Fruit fly (Drosophila melanogaster): Measurements from ENCODE around the gene CG10650.

DNA sequence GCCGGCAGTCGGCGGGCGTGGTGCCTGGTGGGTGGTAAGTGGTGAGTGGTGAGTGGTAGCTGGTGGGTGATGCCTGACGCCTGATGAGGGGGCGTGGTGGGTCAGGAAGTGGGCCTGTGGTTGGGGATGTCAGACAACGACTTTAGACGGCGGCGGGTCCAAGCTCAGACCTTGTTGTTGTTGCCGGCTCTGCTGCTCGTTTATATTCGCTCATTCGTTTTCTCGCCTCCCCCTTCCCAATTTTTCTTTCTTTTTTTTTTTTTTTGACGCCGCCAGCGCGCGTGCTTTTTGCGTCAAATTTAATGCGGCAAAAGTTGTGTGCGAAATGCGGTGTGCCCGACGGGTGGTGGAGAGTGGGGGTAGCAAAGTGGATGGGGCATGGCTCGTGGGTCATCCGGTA is 23.9 kb upstream of the CG10650 start:
- TF ChIP-seq psq (optimal IDR thresholded peaks at IDR 0.05) (no peak), pan (optimal IDR thresholded peaks at IDR 0.05) (no peak), usp (GFP tag; optimal IDR thresholded peaks at IDR 0.05) (no peak)
